Worm (Caenorhabditis elegans): Measurements from ENCODE around the gene xrn-1.

DNA sequence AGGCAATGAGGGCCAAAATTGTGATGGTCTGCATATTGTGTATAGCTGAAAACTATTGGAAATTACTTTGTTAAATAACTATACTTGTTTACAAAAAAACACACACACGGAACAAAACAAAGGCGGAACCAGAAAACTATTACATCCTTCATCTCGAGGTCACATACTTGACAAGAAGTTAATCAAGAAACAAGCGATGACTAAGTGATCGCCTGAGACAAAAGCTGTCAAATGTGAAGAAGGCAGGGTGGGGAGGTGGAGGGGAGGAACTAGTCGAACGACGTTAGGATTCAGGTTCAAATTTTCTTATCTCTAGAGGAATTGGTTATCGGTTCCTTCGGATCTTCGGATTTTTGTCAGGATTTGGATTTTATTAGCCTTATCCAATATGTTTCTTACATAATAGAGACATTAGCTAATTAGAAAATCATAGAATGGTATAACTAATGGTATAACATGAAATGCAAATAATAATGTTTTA lies 40.5 kb downstream of the xrn-1 start, which contains the start of gene cpg-7:
- TF ChIP-seq him-1 (tag; optimal IDR thresholded peaks at IDR 0.05) (no peak), dao-5 (tag; optimal IDR thresholded peaks at IDR 0.05) (no peak)

All from whole organism, L4/young adult.